Worm (Caenorhabditis elegans): ENCODE data around the gene cdc-25.2.
A peak's percentile ranks its signal among the peaks of the same experiment; 100 is the strongest.

cdc-25.2 gene

DNA sequence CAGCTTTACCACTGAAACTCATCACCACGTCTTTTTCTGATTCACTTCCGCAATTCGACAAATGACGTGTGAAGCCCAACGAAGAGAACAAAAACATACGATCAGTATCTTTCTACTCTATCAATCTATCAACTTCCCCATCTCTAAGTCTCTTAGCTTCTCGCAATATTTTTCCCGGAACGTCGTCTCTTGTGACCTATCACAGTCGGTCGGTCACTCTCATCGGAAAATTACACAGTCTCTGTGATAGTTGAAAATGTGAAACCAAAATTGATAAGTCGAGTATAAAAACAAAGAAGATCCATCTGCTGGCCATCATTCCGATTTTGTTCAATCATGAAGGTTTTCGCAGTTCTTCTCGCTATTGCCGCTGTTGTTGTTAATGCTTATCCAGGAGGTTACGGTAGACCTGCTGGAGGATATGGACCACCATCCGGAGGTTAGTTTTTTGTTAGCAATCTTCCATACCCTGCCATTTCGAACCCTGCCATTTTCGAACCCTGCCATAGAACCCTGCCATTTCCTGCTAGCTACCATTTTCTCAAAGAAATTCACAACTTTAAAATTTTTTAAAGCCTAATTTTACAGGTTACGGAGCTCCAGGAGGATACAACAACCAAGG is 27.0 kb downstream of the cdc-25.2 start, which contains the start of gene F16B4.4:
Gene F16B4.4 (plus strand): TSS at position 221 of the 622 bp plus-strand sequence.
- TF ChIP-seq ama-1 (optimal IDR thresholded peaks at IDR 0.05) (peak; percentile 48), ama-1 (GFP tag; optimal IDR thresholded peaks at IDR 0.05) (no peak), fkh-3 (tag; optimal IDR thresholded peaks at IDR 0.05) (no peak), lin-40 (tag; optimal IDR thresholded peaks at IDR 0.05) (no peak), C17E4.6 (GFP tag; IDR thresholded peaks at IDR 0.05) (no peak), T26A5.8 (tag; optimal IDR thresholded peaks at IDR 0.05) (no peak), repo-1 (tag; optimal IDR thresholded peaks at IDR 0.05) (no peak)

DNA sequence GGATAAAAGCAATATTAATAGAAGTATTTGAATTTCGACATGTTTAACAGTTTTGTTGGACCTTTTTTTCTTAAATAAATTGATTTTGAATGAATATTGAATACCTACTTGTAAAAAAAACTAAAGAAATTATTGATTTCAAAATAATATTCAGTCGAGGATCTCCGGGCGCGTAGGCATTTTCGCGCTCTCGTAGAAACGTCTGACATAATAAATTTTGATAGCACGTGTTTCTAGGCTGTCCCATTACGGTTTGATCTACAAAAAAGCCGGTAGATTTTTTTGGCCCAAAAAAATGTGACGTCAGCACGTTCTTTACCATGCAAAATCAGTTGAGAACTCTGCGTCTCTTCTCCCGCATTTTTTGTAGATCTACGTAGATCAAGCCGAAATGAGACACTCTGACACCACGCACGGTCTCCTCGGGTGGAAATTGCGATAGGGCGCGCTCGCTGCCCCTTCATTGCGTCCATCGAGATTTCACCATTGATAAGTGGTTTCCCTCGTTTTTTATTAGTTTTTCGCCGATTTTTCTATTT is 27.7 kb downstream of the cdc-25.2 start:
- TF ChIP-seq D2030.7 (GFP tag; IDR thresholded peaks at IDR 0.05) (no peak), lin-40 (tag; optimal IDR thresholded peaks at IDR 0.05) (peak; percentile 25), F39B2.1 (GFP tag; IDR thresholded peaks at IDR 0.05) (no peak)

DNA sequence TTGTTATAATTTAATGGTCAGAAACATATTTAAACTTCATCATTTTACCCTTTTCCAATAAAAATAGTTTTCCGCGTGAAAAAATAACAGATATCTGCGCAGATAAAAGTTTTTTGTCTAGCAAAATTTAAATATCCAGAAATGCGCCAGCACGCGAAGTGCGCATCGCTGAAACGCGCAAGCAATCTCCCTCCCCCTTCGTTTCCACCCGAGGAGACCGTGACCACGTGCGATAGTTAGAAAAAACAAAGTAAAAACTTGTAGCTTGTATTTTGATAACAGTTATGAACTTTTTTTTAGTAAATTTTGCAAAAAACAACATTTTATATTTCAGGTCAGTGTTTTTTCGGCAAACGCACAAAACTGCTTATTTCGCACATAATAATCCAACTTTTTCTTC is 32.2 kb downstream of the cdc-25.2 start:
- TF ChIP-seq nhr-80 (tag; optimal IDR thresholded peaks at IDR 0.05) = peak; percentile 32
- TF ChIP-seq egrh-3 (GFP tag; IDR thresholded peaks at IDR 0.05) = peak; percentile 53; the same call in 1 of the 2 replicates
- peak; percentile 55 for TF ChIP-seq mcd-1 (GFP tag; IDR thresholded peaks at IDR 0.05)
- TF ChIP-seq attf-5 (GFP tag; optimal IDR thresholded peaks at IDR 0.05) = peak; percentile 31
- peak; percentile 90 for TF ChIP-seq ztf-18 (tag; optimal IDR thresholded peaks at IDR 0.05)
- 0 out of 2 replicates have a peak, but pooled peaks have one; percentile 24 for TF ChIP-seq hmg-20 (GFP tag; IDR thresholded peaks at IDR 0.05)
- TF ChIP-seq dox-1 (GFP tag; IDR thresholded peaks at IDR 0.05) = peak; percentile 49; the same call in 1 of the 2 replicates

DNA sequence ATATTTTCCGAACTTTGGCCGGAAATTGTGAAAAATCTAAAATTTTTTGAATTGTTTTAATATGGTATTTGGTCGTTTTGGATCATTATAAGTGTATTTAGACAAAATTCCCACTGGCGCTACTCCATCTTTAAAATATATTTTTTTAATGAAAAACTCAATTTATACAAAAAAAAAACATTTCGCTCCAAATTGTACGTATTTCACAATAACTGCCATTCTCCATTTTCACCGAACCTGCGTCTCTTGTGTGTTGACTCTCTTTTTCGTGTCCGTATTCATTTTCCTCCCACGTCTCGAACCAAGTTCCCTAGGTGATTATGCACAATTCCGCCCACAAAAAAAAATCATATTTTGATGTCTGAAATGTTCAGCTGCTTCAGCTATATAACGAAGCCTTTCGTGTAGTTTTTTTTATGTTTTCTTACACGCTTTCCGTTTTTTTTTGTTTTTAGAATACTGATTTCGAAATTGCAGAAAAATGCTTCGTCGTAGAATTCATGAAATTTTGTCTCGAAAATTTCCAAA is 33.7 kb downstream of the cdc-25.2 start, which contains the start of gene F16B4.2:
Gene F16B4.2 (plus strand): TSS at position 478 of the 528 bp plus-strand sequence.
- no peak for TF ChIP-seq F22D6.2 (tag; optimal IDR thresholded peaks at IDR 0.05)
- no peak for TF ChIP-seq K12H6.12 (tag; optimal IDR thresholded peaks at IDR 0.05)
- no peak for TF ChIP-seq F52B5.7 (tag; optimal IDR thresholded peaks at IDR 0.05)
- TF ChIP-seq sptf-2 (GFP tag; optimal IDR thresholded peaks at IDR 0.05) = no peak
- no peak for TF ChIP-seq madf-6 (GFP tag; IDR thresholded peaks at IDR 0.05)
- TF ChIP-seq cebp-1 (GFP tag; IDR thresholded peaks at IDR 0.05) = peak; percentile 70
- TF ChIP-seq cebp-1 (tag; optimal IDR thresholded peaks at IDR 0.05) = peak; percentile 86
- TF ChIP-seq attf-6 (GFP tag; IDR thresholded peaks at IDR 0.05) = no peak
- TF ChIP-seq ceh-91 (GFP tag; IDR thresholded peaks at IDR 0.05) = no peak

DNA sequence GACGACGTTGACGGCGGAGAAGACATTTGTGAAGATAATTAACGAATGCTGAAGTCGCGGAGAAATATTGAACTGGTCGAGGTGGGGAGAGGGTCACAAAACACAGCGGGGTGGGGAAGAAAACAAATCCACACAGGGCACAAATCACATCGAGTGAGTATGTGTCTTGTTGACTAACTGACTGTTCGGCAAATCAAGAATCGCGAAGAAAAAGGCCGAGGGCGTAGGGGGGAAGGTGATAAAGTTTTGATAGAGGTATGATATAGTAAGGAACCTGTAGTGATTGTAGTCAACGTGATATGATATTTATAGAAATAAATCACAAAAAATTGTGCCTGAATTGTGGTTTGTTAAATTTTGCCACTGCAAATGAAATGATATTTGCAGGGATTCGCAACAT is 40.9 kb downstream of the cdc-25.2 start, which contains the start of gene nhr-178:
Gene nhr-178 (minus strand): TSS at position 164 of the 400 bp plus-strand sequence.
- TF ChIP-seq B0035.1 (tag; optimal IDR thresholded peaks at IDR 0.05) (no peak), nhr-80 (tag; optimal IDR thresholded peaks at IDR 0.05) (peak; percentile 84), egl-18 (GFP tag; IDR thresholded peaks at IDR 0.05) (no peak), Y53F4B.3 (GFP tag; IDR thresholded peaks at IDR 0.05) (no peak), athp-1 (tag; optimal IDR thresholded peaks at IDR 0.05) (no peak), F22D6.2 (tag; optimal IDR thresholded peaks at IDR 0.05) (no peak), aptf-2 (GFP tag; conservative IDR thresholded peaks at IDR 0.05) (no peak), F39B2.1 (GFP tag; IDR thresholded peaks at IDR 0.05) (no peak), ekl-4 (GFP tag; IDR thresholded peaks at IDR 0.05) (no peak), lir-1 (GFP tag; conservative IDR thresholded peaks at IDR 0.05) (no peak), lin-40 (tag; optimal IDR thresholded peaks at IDR 0.05) (peak; percentile 40), akir-1 (GFP tag; optimal IDR thresholded peaks at IDR 0.05) (no peak), ztf-6 (GFP tag; IDR thresholded peaks at IDR 0.05) (no peak)
